Fruit fly (Drosophila melanogaster) whole organism, prepupa: ENCODE measurements around the gene CG31793.

Experiments used
- CG10669 ChIP-seq: fragments of 200-800 bp; sonication (Bioruptor generic); optimal IDR thresholded peaks from 3 replicates; lab custom pipeline; 2018; ENCODE audit warnings: missing biosample characterization, mild to moderate bottlenecking, missing genetic modification characterization, moderate library complexity
- CG11762 ChIP-seq: fragments of 200-800 bp; sonication (Bioruptor generic); optimal IDR thresholded peaks from 3 replicates; lab custom pipeline; 2016; ENCODE audit warnings: missing biosample characterization, missing genetic modification characterization; ENCODE audit not compliant: insufficient read depth
- CG15336 ChIP-seq: fragments of 200-800 bp; sonication (Bioruptor generic); IDR thresholded peaks from 2 replicates; pipeline ENCODE4 v1.3.6; 2022; ENCODE audit warnings: missing biosample characterization, missing genetic modification characterization
- CG3032 ChIP-seq: fragments of 200-800 bp; optimal IDR thresholded peaks from 2 replicates; lab custom pipeline; 2019; ENCODE audit warnings: missing biosample characterization, mild to moderate bottlenecking, missing genetic modification characterization, moderate library complexity
- CG31627 ChIP-seq: fragments of 200-800 bp; sonication (Bioruptor generic); optimal IDR thresholded peaks from 3 replicates; lab custom pipeline; 2016; ENCODE audit warnings: missing biosample characterization, missing genetic modification characterization
- CG34406 ChIP-seq: fragments of 200-800 bp; sonication (Bioruptor generic); optimal IDR thresholded peaks from 3 replicates; lab custom pipeline; 2016; ENCODE audit warnings: missing biosample characterization, missing genetic modification characterization
- CG4318 ChIP-seq: fragments of 200-800 bp; sonication (Bioruptor generic); optimal IDR thresholded peaks from 3 replicates; lab custom pipeline; 2017; ENCODE audit warnings: missing biosample characterization, mild to moderate bottlenecking, missing genetic modification characterization
- CG6163 ChIP-seq: fragments of 200-800 bp; sonication (Bioruptor generic); IDR thresholded peaks from 3 replicates; pipeline ENCODE4 v1.3.6; 2022; ENCODE audit warnings: missing biosample characterization, missing genetic modification characterization
- CG6792 ChIP-seq: fragments of 200-800 bp; sonication (Bioruptor generic); optimal IDR thresholded peaks from 3 replicates; lab custom pipeline; 2016; ENCODE audit warnings: missing biosample characterization, missing genetic modification characterization
- CG6808 ChIP-seq: fragments of 200-800 bp; sonication (Bioruptor generic); optimal IDR thresholded peaks from 3 replicates; lab custom pipeline; 2017; ENCODE audit warnings: missing biosample characterization, missing genetic modification characterization, mild to moderate bottlenecking, moderate library complexity, missing genetic modification reagents
- CG7368 ChIP-seq: fragments of 200-800 bp; sonication (Bioruptor generic); optimal IDR thresholded peaks from 3 replicates; lab custom pipeline; 2016; ENCODE audit warnings: missing biosample characterization, missing genetic modification characterization
- CG8119 ChIP-seq: fragments of 200-800 bp; sonication (Bioruptor generic); IDR thresholded peaks from 3 replicates; pipeline ENCODE4 v1.3.6; 2022; ENCODE audit warnings: missing biosample characterization, missing genetic modification characterization
- CG8632 ChIP-seq: fragments of 200-800 bp; sonication (Bioruptor generic); optimal IDR thresholded peaks from 3 replicates; lab custom pipeline; 2016; ENCODE audit warnings: missing biosample characterization, missing genetic modification characterization
- CG9139 ChIP-seq: fragments of 200-800 bp; sonication (Bioruptor generic); optimal IDR thresholded peaks from 3 replicates; lab custom pipeline; 2017; ENCODE audit warnings: missing biosample characterization, mild to moderate bottlenecking, missing genetic modification characterization
- Eip75B ChIP-seq: fragments of 200-800 bp; sonication (Bioruptor generic); optimal IDR thresholded peaks from 3 replicates; lab custom pipeline; 2016; ENCODE audit warnings: missing biosample characterization, missing genetic modification characterization
- Eip78C ChIP-seq: fragments of 200-800 bp; sonication (Bioruptor generic); peaks from one replicate; lab custom pipeline; 2016; ENCODE audit warnings: missing biosample characterization, missing genetic modification characterization
- Ets21C ChIP-seq: fragments of 200-800 bp; sonication (Bioruptor generic); optimal IDR thresholded peaks from 3 replicates; lab custom pipeline; 2016; ENCODE audit warnings: missing biosample characterization, missing genetic modification characterization
- Ets96B ChIP-seq: fragments of 200-800 bp; optimal IDR thresholded peaks from 2 replicates; lab custom pipeline; 2019; ENCODE audit warnings: missing biosample characterization, mild to moderate bottlenecking, missing genetic modification characterization, moderate library complexity
- Gug ChIP-seq: fragments of 200-800 bp; sonication (Bioruptor generic); IDR thresholded peaks from 2 replicates; pipeline ENCODE4 v1.3.6; 2022; ENCODE audit warnings: missing biosample characterization, missing genetic modification characterization
- Hr38 ChIP-seq: sonication (Bioruptor generic); optimal IDR thresholded peaks from 2 replicates; lab custom pipeline; 2016; ENCODE audit warnings: missing biosample characterization, missing genetic modification characterization
- Hr4 ChIP-seq: fragments of 200-800 bp; sonication (Bioruptor generic); optimal IDR thresholded peaks from 3 replicates; lab custom pipeline; 2016; ENCODE audit warnings: missing biosample characterization, missing genetic modification characterization
- Lpt ChIP-seq: fragments of 200-800 bp; sonication (Bioruptor generic); optimal IDR thresholded peaks from 3 replicates; lab custom pipeline; 2016; ENCODE audit warnings: missing biosample characterization, missing genetic modification characterization
- OdsH ChIP-seq: fragments of 200-800 bp; sonication (Bioruptor generic); optimal IDR thresholded peaks from 3 replicates; lab custom pipeline; 2016; ENCODE audit warnings: missing biosample characterization, missing genetic modification characterization
- Smox ChIP-seq: fragments of 200-800 bp; sonication (Bioruptor generic); optimal IDR thresholded peaks from 3 replicates; lab custom pipeline; 2016; ENCODE audit warnings: missing biosample characterization, missing genetic modification characterization
- Sox14 ChIP-seq: fragments of 200-800 bp; sonication (Bioruptor generic); optimal IDR thresholded peaks from 3 replicates; lab custom pipeline; 2016; ENCODE audit warnings: missing biosample characterization, missing genetic modification characterization
- Sox15 ChIP-seq: fragments of 200-800 bp; sonication (Bioruptor generic); optimal IDR thresholded peaks from 3 replicates; lab custom pipeline; 2016; ENCODE audit warnings: missing biosample characterization, missing genetic modification characterization
- achi ChIP-seq: fragments of 200-800 bp; sonication (Bioruptor generic); optimal IDR thresholded peaks from 3 replicates; lab custom pipeline; 2016; ENCODE audit warnings: missing biosample characterization, missing genetic modification characterization
- acj6 ChIP-seq: fragments of 200-800 bp; sonication (Bioruptor generic); optimal IDR thresholded peaks from 3 replicates; lab custom pipeline; 2016; ENCODE audit warnings: missing biosample characterization, missing genetic modification characterization
- cyc ChIP-seq: fragments of 200-800 bp; sonication (Bioruptor generic); optimal IDR thresholded peaks from 3 replicates; lab custom pipeline; 2016; ENCODE audit warnings: missing biosample characterization, missing genetic modification characterization
- dac ChIP-seq: fragments of 200-800 bp; sonication (Bioruptor generic); optimal IDR thresholded peaks from 2 replicates; lab custom pipeline; 2017; ENCODE audit warnings: missing biosample characterization, mild to moderate bottlenecking, missing genetic modification characterization
- dsx ChIP-seq: fragments of 200-800 bp; optimal IDR thresholded peaks from 3 replicates; lab custom pipeline; 2019; ENCODE audit warnings: missing biosample characterization, mild to moderate bottlenecking, missing genetic modification characterization, moderate library complexity; ENCODE audit not compliant: poor library complexity, severe bottlenecking
- eg ChIP-seq: fragments of 200-800 bp; sonication (Bioruptor generic); IDR thresholded peaks from 3 replicates; pipeline ENCODE4 v1.3.6; 2022; ENCODE audit warnings: missing biosample characterization, missing genetic modification characterization
- esn ChIP-seq: fragments of 200-800 bp; sonication (Bioruptor generic); optimal IDR thresholded peaks from 2 replicates; lab custom pipeline; 2016; ENCODE audit warnings: missing biosample characterization, mild to moderate bottlenecking, missing genetic modification characterization, moderate library complexity
- fd59A ChIP-seq: fragments of 200-800 bp; sonication (Bioruptor generic); optimal IDR thresholded peaks from 2 replicates; lab custom pipeline; 2017; ENCODE audit warnings: missing biosample characterization, mild to moderate bottlenecking, missing genetic modification characterization, missing genetic modification reagents
- lz ChIP-seq: fragments of 200-800 bp; sonication (Bioruptor generic); optimal IDR thresholded peaks from 3 replicates; lab custom pipeline; 2016; ENCODE audit warnings: missing biosample characterization, missing genetic modification characterization
- net ChIP-seq: fragments of 200-800 bp; sonication (Bioruptor generic); optimal IDR thresholded peaks from 3 replicates; lab custom pipeline; 2016; ENCODE audit warnings: missing biosample characterization, missing genetic modification characterization
- salr ChIP-seq, 2 experiments: fragments of 200-800 bp; sonication (Bioruptor generic); optimal IDR thresholded peaks; 3 replicates each; lab custom pipeline; 2016 to 2018; ENCODE audit warnings: missing biosample characterization in 2 of 2, missing genetic modification characterization in 2 of 2, mild to moderate bottlenecking in 1 of 2
- spab ChIP-seq: fragments of 200-800 bp; sonication (Bioruptor generic); optimal IDR thresholded peaks from 2 replicates; lab custom pipeline; 2017; ENCODE audit warnings: missing biosample characterization, mild to moderate bottlenecking, missing genetic modification characterization, missing genetic modification reagents
- svp ChIP-seq: fragments of 200-800 bp; sonication (Bioruptor generic); peaks from one replicate; lab custom pipeline; 2016; ENCODE audit warnings: missing biosample characterization, missing genetic modification characterization
- topi ChIP-seq: fragments of 200-800 bp; sonication (Bioruptor generic); optimal IDR thresholded peaks from 3 replicates; lab custom pipeline; 2016; ENCODE audit warnings: missing biosample characterization, missing genetic modification characterization
- vri ChIP-seq: fragments of 200-800 bp; sonication (Bioruptor generic); optimal IDR thresholded peaks from 3 replicates; lab custom pipeline; 2016; ENCODE audit warnings: missing biosample characterization, mild to moderate bottlenecking, missing genetic modification characterization

CG31793 gene

DNA sequence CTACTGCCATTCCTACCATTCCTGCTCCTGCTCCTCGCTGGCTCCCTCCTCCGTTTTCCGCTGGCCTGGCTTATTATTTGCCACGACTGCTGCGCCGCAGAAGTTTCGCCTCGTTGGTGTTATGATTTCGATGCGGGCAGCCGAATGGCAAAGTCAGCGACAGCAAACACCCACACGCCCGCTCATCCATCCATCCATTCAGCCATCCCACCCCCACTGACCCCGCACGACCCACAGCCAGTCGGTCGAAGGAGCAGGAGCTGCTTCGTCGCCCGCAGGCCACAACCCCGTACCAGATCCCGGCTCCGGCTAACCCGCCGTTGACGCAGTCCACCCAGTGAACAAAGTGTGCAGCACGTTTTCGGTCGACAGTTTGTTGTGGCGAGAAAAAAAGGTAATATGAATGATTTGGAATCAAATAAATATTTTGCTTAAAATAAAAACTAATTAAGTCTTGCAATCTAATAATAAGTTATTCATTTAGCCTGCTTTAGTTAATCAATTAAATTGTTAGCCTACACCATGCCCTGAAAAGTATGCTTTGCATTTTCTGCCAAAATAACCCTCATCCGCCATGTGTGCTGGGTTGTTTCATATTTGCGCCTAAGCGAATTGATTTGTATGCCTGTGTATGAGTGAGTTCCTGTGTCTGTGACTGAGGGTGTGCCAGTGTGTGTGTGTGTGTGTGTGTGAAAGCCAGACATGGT is 23.5 kb downstream of the CG31793 start (continued):
- peak; percentile 6 for TF ChIP-seq CG11762 (GFP tag; lab: Kevin White, UChicago)
- TF ChIP-seq cyc (GFP tag; lab: Kevin White, UChicago): peak; percentile 9
- peak; percentile 33 for TF ChIP-seq Sox15 (GFP tag; lab: Kevin White, UChicago)
- peak; percentile 47 for TF ChIP-seq CG34406
- TF ChIP-seq spab (GFP tag; lab: Kevin White, UChicago): peak; percentile 64
- TF ChIP-seq Gug (GFP tag; lab: Robert Waterston, UW): no peak
- TF ChIP-seq topi (GFP tag; lab: Kevin White, UChicago): peak; percentile 25
- TF ChIP-seq CG8119: peak; percentile 41; the same call in 1 of the 3 replicates
- no peak for TF ChIP-seq Hr38 (GFP tag; lab: Kevin White, UChicago)
- TF ChIP-seq acj6: peak; percentile 34
- TF ChIP-seq fd59A (GFP tag; lab: Kevin White, UChicago): peak; percentile 66
- TF ChIP-seq esn (GFP tag; lab: Kevin White, UChicago): peak; percentile 48
- TF ChIP-seq CG6792 (GFP tag; lab: Kevin White, UChicago): peak; percentile 41
- TF ChIP-seq lz: peak; percentile 29
- peak; percentile 70 for TF ChIP-seq CG3032
- TF ChIP-seq CG10669 (GFP tag; lab: Kevin White, UChicago): peak; percentile 76
- peak; percentile 69 for TF ChIP-seq svp (GFP tag; lab: Kevin White, UChicago)
- peak; percentile 29 for TF ChIP-seq Ets21C (GFP tag; lab: Kevin White, UChicago)
- TF ChIP-seq Eip75B (GFP tag; lab: Kevin White, UChicago): peak; percentile 42
- peak; percentile 71 for TF ChIP-seq CG6808 (GFP tag; lab: Kevin White, UChicago)
- TF ChIP-seq CG31627: peak; percentile 33
- TF ChIP-seq vri (GFP tag; lab: Kevin White, UChicago): no peak
- TF ChIP-seq achi: peak; percentile 27
- peak; percentile 27; the same call in 1 of the 3 replicates for TF ChIP-seq CG6163 (GFP tag; lab: Robert Waterston, UW)
- peak; percentile 86 for TF ChIP-seq Eip78C (GFP tag; lab: Kevin White, UChicago)
- TF ChIP-seq, all 60 proteins: peak for 46

dm6 chr2L:19027246-19027886 is 24.2 kb downstream of the CG31793 start, which contains the start of gene Sidpn:
Gene Sidpn (plus strand): TSS chr2L:19027710.
- no peak for TF ChIP-seq net (GFP tag; lab: Kevin White, UChicago)
- TF ChIP-seq, all 60 proteins: peak for 0

DNA sequence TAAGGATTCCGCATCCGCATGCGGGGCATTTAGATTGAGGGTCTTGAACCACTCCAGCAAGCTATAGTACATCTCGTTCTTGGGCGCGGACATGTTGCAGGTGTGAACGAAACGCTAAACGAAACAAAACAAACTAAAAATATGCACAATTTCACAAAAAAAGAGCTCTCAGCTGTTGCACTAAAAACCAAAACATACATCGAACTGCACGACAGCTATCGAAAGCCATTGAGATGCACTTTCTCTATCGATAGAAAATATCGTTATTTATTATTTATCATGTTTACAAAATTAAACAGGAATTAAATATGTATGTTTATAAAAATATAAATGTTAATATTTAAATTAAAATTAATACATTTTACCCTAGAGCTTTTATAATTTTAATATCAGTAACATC is 30.1 kb downstream of the CG31793 start, which contains the start of gene hook:
hook (minus strand) TSS at position 211 of the 400 bp plus-strand sequence.
- no peak for TF ChIP-seq CG4318
- TF ChIP-seq, all 60 proteins: peak for 0

- TF ChIP-seq CG11762 (GFP tag; lab: Kevin White, UChicago) (no peak), fd59A (GFP tag; lab: Kevin White, UChicago) (no peak), Lpt (GFP tag; lab: Kevin White, UChicago) (no peak), Smox (GFP tag; lab: Kevin White, UChicago) (no peak), CG6808 (GFP tag; lab: Kevin White, UChicago) (peak; percentile 13), salr (GFP tag; optimal IDR thresholded peaks at IDR 0.05; lab: Kevin White, UChicago) (no peak), CG6163 (GFP tag; lab: Robert Waterston, UW) (no peak), Sox14 (GFP tag; lab: Kevin White, UChicago) (no peak), CG8119 (no peak), Ets96B (tag; lab: Kevin White, UChicago) (no peak), dsx (GFP tag; lab: Kevin White, UChicago) (peak; percentile 58), lz (no peak), Eip78C (GFP tag; lab: Kevin White, UChicago) (peak; percentile 52), eg (no peak), dac (no peak), net (GFP tag; lab: Kevin White, UChicago) (no peak), CG31627 (no peak), CG6792 (GFP tag; lab: Kevin White, UChicago) (no peak), OdsH (GFP tag; lab: Kevin White, UChicago) (no peak), Ets21C (GFP tag; lab: Kevin White, UChicago) (no peak), Hr38 (GFP tag; lab: Kevin White, UChicago) (no peak), cyc (GFP tag; lab: Kevin White, UChicago) (no peak), CG8632 (no peak), Eip75B (GFP tag; lab: Kevin White, UChicago) (no peak), CG7368 (GFP tag; lab: Kevin White, UChicago) (no peak), CG9139 (GFP tag; lab: Kevin White, UChicago) (no peak), CG15336 (GFP tag; lab: Robert Waterston, UW) (no peak), Hr4 (GFP tag; lab: Kevin White, UChicago) (no peak)
Measured at dm6 chr2L:19034213-19034929, 31.2 kb downstream of the CG31793 start, which contains the start of the genes mib2 and CG31800. Gene mib2 (plus strand): TSS chr2L:19034444. Gene CG31800 (minus strand): TSS chr2L:19034576.
